Fruit fly (Drosophila melanogaster) whole organism, wandering third instar larva: ENCODE data around the gene Mhc.

Experiments used
- CG9705 ChIP-seq: fragments of 200-800 bp; sonication (Bioruptor generic); optimal IDR thresholded peaks from 2 replicates; lab custom pipeline; 2018; ENCODE audit warnings: missing biosample characterization, mild to moderate bottlenecking, missing genetic modification characterization
- Dfd ChIP-seq: fragments of >200 bp; optimal IDR thresholded peaks from 2 replicates; lab custom pipeline; 2017; ENCODE audit warnings: missing biosample characterization, missing genetic modification characterization
- GATAd ChIP-seq: sonication (Bioruptor generic); optimal IDR thresholded peaks from 2 replicates; lab custom pipeline; 2016; ENCODE audit warnings: missing biosample characterization, missing genetic modification characterization
- Hr78 ChIP-seq: fragments of >200 bp; optimal IDR thresholded peaks from 2 replicates; lab custom pipeline; 2017; ENCODE audit warnings: missing biosample characterization, missing genetic modification characterization
- OdsH ChIP-seq: fragments of 200-800 bp; sonication (Bioruptor generic); optimal IDR thresholded peaks from 2 replicates; lab custom pipeline; 2016; ENCODE audit warnings: missing biosample characterization, mild to moderate bottlenecking, missing genetic modification characterization
- brk ChIP-seq: fragments of 200-800 bp; sonication (Bioruptor generic); optimal IDR thresholded peaks from 2 replicates; lab custom pipeline; 2016; ENCODE audit warnings: missing biosample characterization, mild to moderate bottlenecking, missing genetic modification characterization
- foxo ChIP-seq, 2 experiments: fragments of 200-800 bp; sonication (Bioruptor generic); optimal IDR thresholded peaks; 2 replicates in 1 of 2; 3 replicates in 1 of 2; lab custom pipeline; 2016 to 2017; ENCODE audit warnings: missing biosample characterization in 2 of 2, missing genetic modification characterization in 2 of 2
- lola ChIP-seq: fragments of >200 bp; optimal IDR thresholded peaks from 2 replicates; lab custom pipeline; 2017; ENCODE audit warnings: missing biosample characterization, missing genetic modification characterization
- pan ChIP-seq: fragments of >200 bp; optimal IDR thresholded peaks from 2 replicates; lab custom pipeline; 2017
- psq ChIP-seq: fragments of 200-800 bp; sonication (Bioruptor generic); optimal IDR thresholded peaks from 3 replicates; lab custom pipeline; 2017; ENCODE audit warnings: missing biosample characterization, mild to moderate bottlenecking, missing genetic modification characterization, moderate library complexity
- tai ChIP-seq: sonication (Bioruptor generic); optimal IDR thresholded peaks from 2 replicates; lab custom pipeline; 2016; ENCODE audit warnings: missing biosample characterization, missing genetic modification characterization

DNA sequence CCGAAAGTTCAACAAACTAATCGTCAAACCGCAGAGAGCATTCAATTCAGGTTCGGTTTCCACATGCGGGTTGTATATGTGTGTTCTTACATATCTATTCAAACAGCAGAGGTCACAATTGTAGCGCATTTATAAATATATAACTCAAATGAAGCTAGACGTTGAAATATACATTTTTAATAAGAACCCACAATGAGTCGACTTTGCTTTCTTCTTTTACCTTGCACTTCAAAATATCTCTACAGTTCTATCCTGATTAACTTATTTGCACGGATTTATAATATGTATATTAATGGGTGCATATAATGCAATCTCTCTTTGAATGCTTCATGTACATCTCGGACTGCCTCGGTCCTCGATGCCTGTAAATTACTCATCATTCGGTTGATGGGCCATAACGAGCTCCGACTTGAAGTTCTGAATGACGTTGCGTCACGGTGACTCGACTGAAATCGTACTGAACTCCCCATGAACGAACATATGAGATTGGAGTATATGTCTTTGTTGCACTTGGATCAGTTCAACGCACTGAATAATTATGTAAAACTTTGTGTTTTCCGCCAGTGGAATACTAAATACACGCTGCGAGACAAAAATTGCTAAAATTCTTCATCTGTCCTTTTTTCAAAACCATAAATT, 52.1 kb downstream of the Mhc start:
- peak; percentile 41 for TF ChIP-seq psq (GFP tag; lab: Kevin White, UChicago)
- TF ChIP-seq Dfd, result no peak
- TF ChIP-seq lola (GFP tag; lab: Kevin White, UChicago), result no peak
- TF ChIP-seq tai (GFP tag; lab: Kevin White, UChicago), result peak; percentile 64
- no peak for TF ChIP-seq CG9705 (GFP tag; lab: Kevin White, UChicago)
- TF ChIP-seq foxo (GFP tag; optimal IDR thresholded peaks at IDR 0.05; lab: Kevin White, UChicago), result peak in 1 of 2 experiments; percentile 53
- TF ChIP-seq Hr78 (GFP tag; lab: Kevin White, UChicago), result no peak
- TF ChIP-seq brk (GFP tag; lab: Kevin White, UChicago), result no peak
- no peak for TF ChIP-seq GATAd
- no peak for TF ChIP-seq pan (lab: Kevin White, UChicago)
- peak; percentile 45 for TF ChIP-seq OdsH (GFP tag; lab: Kevin White, UChicago)
